Worm (Caenorhabditis elegans) whole organism, midembryonic: Measurements from ENCODE around the gene sra-10.
"Not testable (repeated sequence)": the region's sequence is repeated elsewhere in the genome, so short reads cannot be mapped to it uniquely, and the experiment has no call there.

ENCODE experiments used
- T22C8.4 ChIP-seq: fragments of 200-800 bp; sonication (Bioruptor generic); IDR thresholded peaks from 2 replicates; pipeline ENCODE4 v1.3.6; 2022; ENCODE audit warnings: missing genetic modification characterization, missing compliant biosample characterization
- cog-1 ChIP-seq: sonication (generic microtip); optimal IDR thresholded peaks from 2 replicates; lab custom pipeline; 2016; ENCODE audit warnings: missing genetic modification characterization, missing compliant biosample characterization
- flt-1 ChIP-seq: fragments of 200-800 bp; sonication (Bioruptor generic); IDR thresholded peaks from 2 replicates; pipeline ENCODE4 v1.3.6; 2022; ENCODE audit warnings: missing genetic modification characterization, missing compliant biosample characterization
- klf-2 ChIP-seq: fragments of 200-800 bp; sonication (Bioruptor generic); conservative IDR thresholded peaks from 2 replicates; pipeline ENCODE4 v1.3.6; 2022; ENCODE audit warnings: missing genetic modification reagents, missing genetic modification characterization, missing compliant biosample characterization
- med-1 ChIP-seq: sonication (generic microtip); optimal IDR thresholded peaks from 2 replicates; lab custom pipeline; 2017; ENCODE audit warnings: missing genetic modification characterization, mild to moderate bottlenecking, missing compliant biosample characterization, antibody characterized with exemption, missing genetic modification reagents; ENCODE audit not compliant: insufficient read depth
- tab-1 ChIP-seq: fragments of 200-800 bp; sonication (Bioruptor generic); IDR thresholded peaks from 2 replicates; pipeline ENCODE4 v1.3.6; 2022; ENCODE audit warnings: missing genetic modification characterization, missing compliant biosample characterization
- ztf-23 ChIP-seq: fragments of 200-800 bp; sonication (Bioruptor generic); IDR thresholded peaks from 2 replicates; pipeline ENCODE4 v1.3.6; 2022; ENCODE audit warnings: missing genetic modification reagents, missing genetic modification characterization, missing compliant biosample characterization
- ztf-29 ChIP-seq: fragments of 200-800 bp; sonication (Bioruptor generic); IDR thresholded peaks from 2 replicates; pipeline ENCODE4 v1.3.6; 2022; ENCODE audit warnings: missing genetic modification reagents, missing genetic modification characterization, missing compliant biosample characterization

DNA sequence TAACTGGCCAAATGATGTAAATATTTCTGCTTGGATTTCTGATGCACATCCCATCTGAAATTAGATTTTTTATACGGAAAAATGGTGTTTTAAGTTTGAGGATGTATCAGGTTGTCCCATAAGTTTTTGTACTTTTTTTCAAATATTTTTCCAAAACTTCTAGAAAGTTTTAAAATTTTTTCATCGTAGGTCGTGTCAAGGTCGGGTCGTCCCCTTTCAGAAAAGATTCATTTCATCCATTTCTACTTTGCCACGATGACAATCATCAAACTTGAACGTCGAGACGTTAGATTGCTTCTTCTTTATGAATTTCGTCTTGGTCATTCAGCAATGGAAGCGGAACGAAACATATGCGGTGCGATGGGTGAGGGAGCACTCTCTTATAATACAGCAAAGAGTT lies 9.5 kb upstream of the sra-10 start, which contains the start of gene sra-12:
- not testable (repeated sequence) for TF ChIP-seq ztf-29 (GFP tag; lab: Robert Waterston, UW); med-1; cog-1; klf-2 (GFP tag; lab: Robert Waterston, UW); ztf-23; flt-1; T22C8.4 (GFP tag; lab: Robert Waterston, UW); tab-1
